Fruit fly (Drosophila melanogaster): ENCODE measurements around the gene Plzf.

dm6 chr2L:12096396-12096813 lies 47.7 kb upstream of the Plzf start, which contains the start of the genes CG6712 and Mt2:
- no peak for TF ChIP-seq Snoo (tag; optimal IDR thresholded peaks at IDR 0.05)
- TF ChIP-seq Pif1B (GFP tag; optimal IDR thresholded peaks at IDR 0.05): no peak
- no peak for TF ChIP-seq CG9948 (tag; optimal IDR thresholded peaks at IDR 0.05)
- no peak for TF ChIP-seq CG17806 (tag; optimal IDR thresholded peaks at IDR 0.05)
- no peak for TF ChIP-seq CG34367 (tag; optimal IDR thresholded peaks at IDR 0.05)
- no peak for TF ChIP-seq CG8159 (tag; optimal IDR thresholded peaks at IDR 0.05)
- TF ChIP-seq CG14655 (GFP tag; optimal IDR thresholded peaks at IDR 0.05): no peak
- TF ChIP-seq CG10348 (GFP tag; IDR thresholded peaks at IDR 0.05): no peak
- no peak for TF ChIP-seq CG32121 (GFP tag; IDR thresholded peaks at IDR 0.05)
- no peak for TF ChIP-seq D1 (tag; optimal IDR thresholded peaks at IDR 0.05)
- no peak for TF ChIP-seq gl (tag; optimal IDR thresholded peaks at IDR 0.05)
- no peak for TF ChIP-seq Ets98B (GFP tag; IDR thresholded peaks at IDR 0.05)
- TF ChIP-seq EcR (GFP tag; optimal IDR thresholded peaks at IDR 0.05): no peak

Measured in whole organism, pupa.